Worm (Caenorhabditis elegans) whole organism, young adult: ENCODE results near the gene rop-1.
A peak's percentile ranks its signal among the peaks of the same experiment; 100 is the strongest.

Experiments
- B0035.1 ChIP-seq: sonication (generic microtip); optimal IDR thresholded peaks from 2 replicates; lab custom pipeline; 2016; ENCODE audit warnings: missing genetic modification characterization, mild to moderate bottlenecking, missing compliant biosample characterization, missing genotype, missing genetic modification reagents
- B0261.1 ChIP-seq: sonication (generic microtip); optimal IDR thresholded peaks from 2 replicates; lab custom pipeline; 2016; ENCODE audit warnings: mild to moderate bottlenecking, missing genetic modification characterization, moderate library complexity, missing compliant biosample characterization
- D2030.7 ChIP-seq: fragments of 200-800 bp; sonication (Bioruptor generic); IDR thresholded peaks from 2 replicates; pipeline ENCODE4 v1.3.6; 2022; ENCODE audit warnings: missing genetic modification reagents, missing genetic modification characterization, missing compliant biosample characterization
- F33H1.4 ChIP-seq: fragments of 200-800 bp; sonication (Bioruptor generic); IDR thresholded peaks from 2 replicates; pipeline ENCODE4 v1.3.6; 2022; ENCODE audit warnings: missing genetic modification reagents, missing genetic modification characterization, missing compliant biosample characterization
- F52B5.7 ChIP-seq: sonication (generic microtip); optimal IDR thresholded peaks from 2 replicates; lab custom pipeline; 2016; ENCODE audit warnings: mild to moderate bottlenecking, missing genetic modification characterization, missing compliant biosample characterization
- F55B11.4 ChIP-seq: sonication (generic microtip); optimal IDR thresholded peaks from 2 replicates; lab custom pipeline; 2016; ENCODE audit warnings: missing compliant biosample characterization, missing genetic modification characterization, borderline replicate concordance; ENCODE audit not compliant: insufficient read depth
- F57A8.1 ChIP-seq: fragments of 200-800 bp; sonication (Bioruptor generic); optimal IDR thresholded peaks from 2 replicates; lab custom pipeline; 2018; ENCODE audit warnings: mild to moderate bottlenecking, missing genetic modification characterization, moderate library complexity, missing compliant biosample characterization
- T07F8.4 ChIP-seq: sonication (generic microtip); optimal IDR thresholded peaks from 2 replicates; lab custom pipeline; 2016; ENCODE audit warnings: mild to moderate bottlenecking, missing genetic modification characterization, moderate library complexity, missing compliant biosample characterization
- T26A5.8 ChIP-seq: sonication (generic microtip); optimal IDR thresholded peaks from 2 replicates; lab custom pipeline; 2016; ENCODE audit warnings: missing genetic modification characterization, missing compliant biosample characterization
- Y53G8AR.9 ChIP-seq: fragments of 200-800 bp; sonication (Bioruptor generic); conservative IDR thresholded peaks from 2 replicates; pipeline ENCODE4 v1.3.6; 2022; ENCODE audit warnings: missing genetic modification reagents, missing genetic modification characterization, missing compliant biosample characterization
- Y79H2A.3 ChIP-seq: fragments of 200-800 bp; sonication (Bioruptor generic); conservative IDR thresholded peaks from 2 replicates; pipeline ENCODE4 v1.3.6; 2022; ENCODE audit warnings: missing genetic modification reagents, missing genetic modification characterization, missing compliant biosample characterization
- ZK185.1 ChIP-seq: sonication (generic microtip); optimal IDR thresholded peaks from 2 replicates; lab custom pipeline; 2016; ENCODE audit warnings: mild to moderate bottlenecking, missing genetic modification characterization, missing compliant biosample characterization; ENCODE audit not compliant: poor library complexity, severe bottlenecking
- attf-3 ChIP-seq: fragments of 200-800 bp; sonication (Bioruptor generic); conservative IDR thresholded peaks from 2 replicates; pipeline ENCODE4 v1.3.6; 2022; ENCODE audit warnings: missing genetic modification reagents, missing genetic modification characterization, missing compliant biosample characterization
- attf-5 ChIP-seq: fragments of 200-800 bp; sonication (Bioruptor generic); optimal IDR thresholded peaks from 2 replicates; lab custom pipeline; 2018; ENCODE audit warnings: mild to moderate bottlenecking, missing genetic modification characterization, missing compliant biosample characterization
- bed-1 ChIP-seq: fragments of 200-800 bp; sonication (Bioruptor generic); IDR thresholded peaks from 2 replicates; pipeline ENCODE4 v1.3.6; 2022; ENCODE audit warnings: missing genetic modification reagents, missing genetic modification characterization, missing compliant biosample characterization
- fkh-3 ChIP-seq: sonication (generic microtip); optimal IDR thresholded peaks from 2 replicates; lab custom pipeline; 2016; ENCODE audit warnings: mild to moderate bottlenecking, missing genetic modification characterization, missing compliant biosample characterization
- hlh-12 ChIP-seq: sonication (generic microtip); optimal IDR thresholded peaks from 2 replicates; lab custom pipeline; 2016; ENCODE audit warnings: missing genetic modification characterization, missing compliant biosample characterization
- lin-26 ChIP-seq: fragments of 200-800 bp; sonication (Bioruptor generic); IDR thresholded peaks from 2 replicates; pipeline ENCODE4 v1.3.6; 2022; ENCODE audit warnings: missing genetic modification reagents, missing genetic modification characterization, missing compliant biosample characterization
- lin-35 ChIP-seq, 3 experiments: fragments of 150-350 bp in 2 of 3; sonication (generic microtip) in 1 of 3; optimal IDR thresholded peaks; 2 replicates each; lab custom pipeline; 2014 to 2018; ENCODE audit warnings: missing biosample characterization in 3 of 3, missing genetic modification characterization in 3 of 3, missing genetic modification reagents in 3 of 3
- lin-40 ChIP-seq: sonication (generic microtip); optimal IDR thresholded peaks from 2 replicates; lab custom pipeline; 2016; ENCODE audit warnings: missing genetic modification characterization, mild to moderate bottlenecking, missing compliant biosample characterization, missing genotype, missing genetic modification reagents
- lsl-1 ChIP-seq: fragments of 200-800 bp; sonication (Bioruptor generic); optimal IDR thresholded peaks from 2 replicates; lab custom pipeline; 2018; ENCODE audit warnings: mild to moderate bottlenecking, missing genetic modification characterization, moderate library complexity, missing compliant biosample characterization
- madf-3 ChIP-seq: fragments of 200-800 bp; sonication (Bioruptor generic); IDR thresholded peaks from 2 replicates; pipeline ENCODE4 v1.3.6; 2022; ENCODE audit warnings: missing genetic modification reagents, missing genetic modification characterization, missing compliant biosample characterization
- nfya-1 ChIP-seq: sonication (generic microtip); optimal IDR thresholded peaks from 2 replicates; lab custom pipeline; 2017; ENCODE audit warnings: antibody characterized with exemption, missing compliant biosample characterization, missing genetic modification characterization, borderline replicate concordance; ENCODE audit not compliant: insufficient read depth
- nfya-2 ChIP-seq: fragments of 200-800 bp; sonication (Bioruptor generic); IDR thresholded peaks from 2 replicates; pipeline ENCODE4 v1.3.6; 2022; ENCODE audit warnings: missing genetic modification reagents, missing genetic modification characterization, missing compliant biosample characterization
- nfyb-1 ChIP-seq: fragments of 200-800 bp; sonication (Bioruptor generic); IDR thresholded peaks from 2 replicates; pipeline ENCODE4 v1.3.6; 2022; ENCODE audit warnings: missing genetic modification reagents, missing genetic modification characterization, missing compliant biosample characterization
- rec-8 ChIP-seq, 2 experiments: sonication (generic microtip); optimal IDR thresholded peaks; 2 replicates each; lab custom pipeline; 2016; ENCODE audit warnings: mild to moderate bottlenecking in 2 of 2, missing genetic modification characterization in 2 of 2, missing genetic modification reagents in 2 of 2, missing genotype in 2 of 2, missing biosample characterization in 1 of 2, missing compliant biosample characterization in 1 of 2, moderate library complexity in 1 of 2
- snpc-1.3 ChIP-seq: sonication (generic microtip); optimal IDR thresholded peaks from 2 replicates; lab custom pipeline; 2017; ENCODE audit warnings: missing genetic modification characterization, mild to moderate bottlenecking, missing compliant biosample characterization, antibody characterized with exemption, moderate library complexity, missing genotype, missing genetic modification reagents; ENCODE audit not compliant: insufficient read depth
- snpc-4 ChIP-seq, 5 experiments: fragments of 150-350 bp in 1 of 5; sonication (generic microtip) in 4 of 5; optimal IDR thresholded peaks; 2 replicates each; lab custom pipeline; 2014 to 2018; ENCODE audit warnings: missing genetic modification characterization in 5 of 5, missing biosample characterization in 3 of 5, antibody characterized with exemption in 2 of 5, mild to moderate bottlenecking in 2 of 5, missing compliant biosample characterization in 2 of 5, missing genotype in 2 of 5, moderate library complexity in 2 of 5, missing genetic modification reagents in 1 of 5
- sptf-2 ChIP-seq: fragments of 200-800 bp; sonication (Bioruptor generic); optimal IDR thresholded peaks from 2 replicates; lab custom pipeline; 2018; ENCODE audit warnings: mild to moderate bottlenecking, missing genetic modification characterization, missing compliant biosample characterization
- unc-130 ChIP-seq: sonication (generic microtip); optimal IDR thresholded peaks from 2 replicates; lab custom pipeline; 2016; ENCODE audit warnings: missing genetic modification reagents, missing genetic modification characterization, missing compliant biosample characterization
- zfh-2 ChIP-seq: fragments of 200-800 bp; sonication (Bioruptor generic); conservative IDR thresholded peaks from 2 replicates; pipeline ENCODE4 v1.3.6; 2022; ENCODE audit warnings: missing genetic modification reagents, missing genetic modification characterization, missing compliant biosample characterization
- zim-3 ChIP-seq: sonication (generic microtip); optimal IDR thresholded peaks from 2 replicates; lab custom pipeline; 2017; ENCODE audit warnings: mild to moderate bottlenecking, missing genetic modification characterization, moderate library complexity, missing compliant biosample characterization
- ztf-25 ChIP-seq: fragments of 200-800 bp; sonication (Bioruptor generic); IDR thresholded peaks from 2 replicates; pipeline ENCODE4 v1.3.6; 2022; ENCODE audit warnings: missing genetic modification reagents, missing genetic modification characterization, missing compliant biosample characterization

rop-1 gene

ce11 chrV:10252682-10253081 is 2.2 kb downstream of the rop-1 start (continued):
- TF ChIP-seq nfya-2 (GFP tag; lab: Robert Waterston, UW) (no peak), F57A8.1 (no peak)
- TF ChIP-seq, all 124 proteins: peak for 8

- TF ChIP-seq fkh-3 (tag; lab: Kevin White, UChicago) (no peak), sptf-2 (GFP tag; lab: Kevin White, UChicago) (no peak), lin-35 (GFP tag; optimal IDR thresholded peaks at IDR 0.05; lab: Kevin White, UChicago) (no peak), snpc-4 (GFP tag; optimal IDR thresholded peaks at IDR 0.05; lab: Kevin White, UChicago) (no peak), snpc-4 (tag; optimal IDR thresholded peaks at IDR 0.05; lab: Kevin White, UChicago) (no peak), snpc-1.3 (tag; lab: Kevin White, UChicago) (no peak), lin-26 (GFP tag; lab: Robert Waterston, UW) (no peak), unc-130 (GFP tag; lab: Kevin White, UChicago) (no peak), D2030.7 (GFP tag; lab: Robert Waterston, UW) (no peak), F33H1.4 (GFP tag; lab: Robert Waterston, UW) (no peak), B0035.1 (tag; lab: Kevin White, UChicago) (no peak), F55B11.4 (no peak), bed-1 (GFP tag; lab: Robert Waterston, UW) (no peak), nfya-1 (tag; lab: Kevin White, UChicago) (no peak), madf-3 (GFP tag; lab: Robert Waterston, UW) (no peak), rec-8 (tag; optimal IDR thresholded peaks at IDR 0.05; lab: Kevin White, UChicago) (no peak), ztf-25 (GFP tag; lab: Robert Waterston, UW) (no peak)
Measured at ce11 chrV:10249515-10249914, 5.3 kb downstream of the rop-1 start.

ce11 chrV:10248255-10248979 is 6.4 kb downstream of the rop-1 start, which contains the start of gene akt-1:
Gene akt-1 (plus strand): TSS chrV:10248905.
- no peak for TF ChIP-seq lin-40 (tag; lab: Kevin White, UChicago)
- no peak for TF ChIP-seq B0261.1 (tag; lab: Kevin White, UChicago)
- no peak for TF ChIP-seq lsl-1 (GFP tag; lab: Kevin White, UChicago)
- TF ChIP-seq unc-130 (GFP tag; lab: Kevin White, UChicago): no peak
- TF ChIP-seq attf-3: no peak
- TF ChIP-seq zfh-2: peak; percentile 44; the same call in 1 of the 2 replicates
- TF ChIP-seq hlh-12 (tag; lab: Kevin White, UChicago): no peak
- TF ChIP-seq F52B5.7 (tag; lab: Kevin White, UChicago): no peak
- 0 out of 2 replicates have a peak, but pooled peaks have one; percentile 9 for TF ChIP-seq nfyb-1 (GFP tag; lab: Robert Waterston, UW)
- no peak for TF ChIP-seq ZK185.1 (tag; lab: Kevin White, UChicago)
- TF ChIP-seq T07F8.4 (tag; lab: Kevin White, UChicago): no peak
- 0 out of 2 replicates have a peak, but pooled peaks have one; percentile 40 for TF ChIP-seq Y53G8AR.9 (GFP tag; lab: Robert Waterston, UW)

- TF ChIP-seq T26A5.8 (no peak), attf-5 (no peak), Y79H2A.3 (no peak), zim-3 (tag; lab: Kevin White, UChicago) (no peak)
Measured at ce11 chrV:10247673-10248239, 7.1 kb downstream of the rop-1 start.
